Worm (Caenorhabditis elegans) whole organism, late embryonic: Measurements from ENCODE around the gene C05C8.8.

Experiments
- C38D4.7 ChIP-seq: fragments of 200-800 bp; sonication (Bioruptor generic); optimal IDR thresholded peaks from 2 replicates; lab custom pipeline; 2018; ENCODE audit warnings: mild to moderate bottlenecking, missing genetic modification characterization, moderate library complexity, missing compliant biosample characterization
- K02D7.2 ChIP-seq: sonication (generic microtip); optimal IDR thresholded peaks from 2 replicates; lab custom pipeline; 2017; ENCODE audit warnings: mild to moderate bottlenecking, missing genetic modification characterization, missing compliant biosample characterization
- K09A11.1 ChIP-seq: sonication (generic microtip); optimal IDR thresholded peaks from 2 replicates; lab custom pipeline; 2017; ENCODE audit warnings: antibody characterized with exemption, mild to moderate bottlenecking, missing genetic modification characterization, missing compliant biosample characterization; ENCODE audit not compliant: insufficient read depth
- Y22D7AL.16 ChIP-seq: sonication (generic microtip); optimal IDR thresholded peaks from 2 replicates; lab custom pipeline; 2016; ENCODE audit warnings: missing genetic modification characterization, missing compliant biosample characterization
- ahr-1 ChIP-seq: sonication (generic microtip); optimal IDR thresholded peaks from 2 replicates; lab custom pipeline; 2016; ENCODE audit warnings: missing genetic modification characterization, missing compliant biosample characterization
- ama-1 ChIP-seq: fragments of 150-350 bp; optimal IDR thresholded peaks from 2 replicates; lab custom pipeline; 2014
- ceh-19 ChIP-seq: fragments of 200-800 bp; sonication (Bioruptor generic); optimal IDR thresholded peaks from 2 replicates; lab custom pipeline; 2018; ENCODE audit warnings: mild to moderate bottlenecking, missing genetic modification characterization, missing compliant biosample characterization
- ceh-2 ChIP-seq: sonication (generic microtip); optimal IDR thresholded peaks from 2 replicates; lab custom pipeline; 2016; ENCODE audit warnings: missing genotype, missing genetic modification characterization, missing compliant biosample characterization
- ceh-30 ChIP-seq: fragments of 150-350 bp; optimal IDR thresholded peaks from 2 replicates; lab custom pipeline; 2014; ENCODE audit warnings: missing biosample characterization, missing genetic modification characterization
- ceh-31 ChIP-seq: sonication (generic microtip); optimal IDR thresholded peaks from 2 replicates; lab custom pipeline; 2016; ENCODE audit warnings: missing genetic modification characterization, missing compliant biosample characterization
- ceh-45 ChIP-seq: fragments of 200-800 bp; sonication (Bioruptor generic); IDR thresholded peaks from 2 replicates; pipeline ENCODE4 v1.3.6; 2022; ENCODE audit warnings: missing genetic modification reagents, missing genetic modification characterization, missing compliant biosample characterization
- ceh-48 ChIP-seq: sonication (generic microtip); optimal IDR thresholded peaks from 2 replicates; lab custom pipeline; 2016; ENCODE audit warnings: missing genetic modification characterization, inconsistent platforms, missing compliant biosample characterization
- ceh-6 ChIP-seq: fragments of 200-800 bp; sonication (Bioruptor generic); optimal IDR thresholded peaks from 2 replicates; lab custom pipeline; 2018; ENCODE audit warnings: mild to moderate bottlenecking, missing genetic modification characterization, missing compliant biosample characterization
- dve-1 ChIP-seq: sonication (generic microtip); optimal IDR thresholded peaks from 2 replicates; lab custom pipeline; 2017; ENCODE audit warnings: antibody characterized with exemption, mild to moderate bottlenecking, missing genetic modification characterization, missing compliant biosample characterization
- elt-2 ChIP-seq: sonication (generic microtip); optimal IDR thresholded peaks from 2 replicates; lab custom pipeline; 2016; ENCODE audit warnings: missing genetic modification reagents, missing genetic modification characterization, missing compliant biosample characterization
- ets-4 ChIP-seq: sonication (generic microtip); optimal IDR thresholded peaks from 2 replicates; lab custom pipeline; 2016; ENCODE audit warnings: missing genetic modification characterization, missing compliant biosample characterization
- fkh-10 ChIP-seq: fragments of 150-350 bp; optimal IDR thresholded peaks from 2 replicates; lab custom pipeline; 2014; ENCODE audit warnings: missing biosample characterization, missing genetic modification reagents, missing genetic modification characterization
- fkh-6 ChIP-seq: sonication (generic microtip); optimal IDR thresholded peaks from 2 replicates; lab custom pipeline; 2016; ENCODE audit warnings: missing genetic modification characterization, missing compliant biosample characterization
- hlh-13 ChIP-seq: fragments of 200-800 bp; sonication (Bioruptor generic); optimal IDR thresholded peaks from 2 replicates; lab custom pipeline; 2018; ENCODE audit warnings: mild to moderate bottlenecking, missing genetic modification characterization, missing compliant biosample characterization
- hlh-15 ChIP-seq: sonication (generic microtip); optimal IDR thresholded peaks from 2 replicates; lab custom pipeline; 2016; ENCODE audit warnings: missing genetic modification characterization, missing compliant biosample characterization
- hlh-6 ChIP-seq: sonication (generic microtip); optimal IDR thresholded peaks from 2 replicates; lab custom pipeline; 2016; ENCODE audit warnings: missing genotype, missing genetic modification characterization, missing compliant biosample characterization
- lim-6 ChIP-seq: sonication (generic microtip); optimal IDR thresholded peaks from 2 replicates; lab custom pipeline; 2016; ENCODE audit warnings: missing genetic modification characterization, missing compliant biosample characterization
- mec-3 ChIP-seq: sonication (generic microtip); optimal IDR thresholded peaks from 2 replicates; lab custom pipeline; 2016; ENCODE audit warnings: borderline replicate concordance, missing genetic modification characterization, missing compliant biosample characterization
- nhr-11 ChIP-seq: fragments of 150-350 bp; optimal IDR thresholded peaks from 2 replicates; lab custom pipeline; 2014; ENCODE audit warnings: missing biosample characterization, missing genetic modification characterization
- nhr-232 ChIP-seq: sonication (generic microtip); optimal IDR thresholded peaks from 2 replicates; lab custom pipeline; 2016; ENCODE audit warnings: missing genetic modification characterization, missing compliant biosample characterization
- npax-4 ChIP-seq: sonication (generic microtip); optimal IDR thresholded peaks from 2 replicates; lab custom pipeline; 2016; ENCODE audit warnings: missing genetic modification characterization, missing compliant biosample characterization
- odd-2 ChIP-seq: sonication (generic microtip); optimal IDR thresholded peaks from 2 replicates; lab custom pipeline; 2017; ENCODE audit warnings: antibody characterized with exemption, mild to moderate bottlenecking, missing genetic modification characterization, missing compliant biosample characterization
- pat-9 ChIP-seq: fragments of 200-800 bp; sonication (Bioruptor generic); optimal IDR thresholded peaks from 2 replicates; lab custom pipeline; 2018; ENCODE audit warnings: mild to moderate bottlenecking, missing genetic modification characterization, moderate library complexity, missing compliant biosample characterization
- pha-2 ChIP-seq: sonication (generic microtip); optimal IDR thresholded peaks from 2 replicates; lab custom pipeline; 2017; ENCODE audit warnings: mild to moderate bottlenecking, missing genetic modification characterization, missing compliant biosample characterization
- ref-2 ChIP-seq: sonication (generic microtip); optimal IDR thresholded peaks from 2 replicates; lab custom pipeline; 2016; ENCODE audit warnings: missing genetic modification characterization, missing compliant biosample characterization
- rnt-1 ChIP-seq: sonication (generic microtip); optimal IDR thresholded peaks from 2 replicates; lab custom pipeline; 2016; ENCODE audit warnings: missing genetic modification characterization, missing compliant biosample characterization
- sox-2 ChIP-seq: fragments of 200-800 bp; sonication (Bioruptor generic); IDR thresholded peaks from 2 replicates; pipeline ENCODE4 v1.3.6; 2022; ENCODE audit warnings: missing genetic modification reagents, missing genetic modification characterization, missing compliant biosample characterization
- syd-9 ChIP-seq: sonication (generic microtip); optimal IDR thresholded peaks from 2 replicates; lab custom pipeline; 2016; ENCODE audit warnings: mild to moderate bottlenecking, missing genetic modification characterization, moderate library complexity, missing compliant biosample characterization
- unc-42 ChIP-seq: sonication (generic microtip); optimal IDR thresholded peaks from 2 replicates; lab custom pipeline; 2016; ENCODE audit warnings: missing genotype, missing genetic modification characterization, missing compliant biosample characterization
- unc-55 ChIP-seq: sonication (generic microtip); optimal IDR thresholded peaks from 2 replicates; lab custom pipeline; 2017; ENCODE audit warnings: missing biosample characterization, missing genetic modification reagents, missing genetic modification characterization
- zip-5 ChIP-seq: sonication (generic microtip); optimal IDR thresholded peaks from 2 replicates; lab custom pipeline; 2016; ENCODE audit warnings: missing genetic modification characterization, missing compliant biosample characterization
- ztf-16 ChIP-seq: sonication (generic microtip); optimal IDR thresholded peaks from 2 replicates; lab custom pipeline; 2017; ENCODE audit warnings: missing genetic modification characterization, missing compliant biosample characterization

C05C8.8 gene

DNA sequence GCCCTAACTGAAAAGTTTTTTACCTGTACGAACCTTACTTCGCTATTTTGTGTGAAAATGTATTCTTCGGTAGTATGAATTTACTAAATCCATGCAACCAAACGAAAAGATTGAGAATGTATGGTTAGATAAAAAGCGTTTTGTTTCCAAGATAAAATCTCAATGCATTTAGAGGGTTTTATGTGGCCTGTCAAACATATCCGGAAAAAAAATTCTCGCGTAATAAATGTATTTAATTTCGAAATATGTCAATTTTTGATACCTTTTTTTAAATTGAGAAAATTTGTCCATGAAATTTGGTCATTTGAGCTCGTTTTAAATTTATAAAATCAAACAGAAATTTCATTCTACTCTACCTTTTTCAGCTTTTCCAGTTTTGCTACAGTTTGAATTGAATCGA is 40.3 kb upstream of the C05C8.8 start, which contains the start of gene F07G11.4:
Gene F07G11.4, minus strand, starts transcription at position 101 of the 400 bp plus-strand sequence.
- TF ChIP-seq mec-3 (tag; lab: Kevin White, UChicago): no peak
- TF ChIP-seq elt-2 (tag; lab: Kevin White, UChicago): no peak
- no peak for TF ChIP-seq npax-4 (tag; lab: Kevin White, UChicago)
- no peak for TF ChIP-seq C38D4.7 (GFP tag; lab: Kevin White, UChicago)
- TF ChIP-seq ceh-6: no peak
- no peak for TF ChIP-seq ahr-1 (tag; lab: Kevin White, UChicago)
- no peak for TF ChIP-seq rnt-1
- no peak for TF ChIP-seq Y22D7AL.16
- no peak for TF ChIP-seq pat-9 (tag; lab: Kevin White, UChicago)
- TF ChIP-seq ceh-45 (GFP tag; lab: Robert Waterston, UW): no peak
- no peak for TF ChIP-seq ceh-30
- TF ChIP-seq odd-2 (tag; lab: Kevin White, UChicago): no peak
- no peak for TF ChIP-seq K02D7.2 (tag; lab: Kevin White, UChicago)
- TF ChIP-seq ceh-48 (tag; lab: Kevin White, UChicago): no peak
- no peak for TF ChIP-seq hlh-13
- TF ChIP-seq, all 69 proteins: peak for 0

DNA sequence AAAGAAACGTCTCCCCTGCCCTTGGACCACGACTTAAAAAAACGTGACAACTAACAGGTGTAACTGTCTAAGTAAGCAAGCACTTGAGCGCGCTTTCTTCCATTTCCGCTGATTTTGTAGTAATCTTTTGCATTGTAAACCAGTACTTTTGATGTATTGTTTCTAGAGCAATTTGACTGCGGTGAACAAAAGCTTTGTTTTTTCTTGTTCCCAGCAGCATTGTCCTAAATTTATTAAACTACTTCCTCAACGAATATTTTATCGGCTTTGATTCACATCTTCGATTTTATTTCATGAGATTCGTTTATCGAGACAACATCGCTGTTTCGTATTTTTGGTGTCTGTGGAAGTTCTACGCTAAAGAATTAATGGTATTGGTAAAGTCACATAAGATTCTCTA is 33.7 kb upstream of the C05C8.8 start, which contains the start of gene C13A2.1:
Gene C13A2.1, plus strand, starts transcription at position 301 of the 400 bp plus-strand sequence.
- TF ChIP-seq ama-1 (lab: Kevin White, UChicago) (no peak), hlh-15 (tag; lab: Kevin White, UChicago) (no peak), ahr-1 (tag; lab: Kevin White, UChicago) (no peak), elt-2 (tag; lab: Kevin White, UChicago) (no peak), fkh-6 (no peak), ets-4 (tag; lab: Kevin White, UChicago) (no peak), unc-55 (GFP tag; lab: Kevin White, UChicago) (no peak), ceh-19 (GFP tag; lab: Kevin White, UChicago) (no peak), syd-9 (tag; lab: Kevin White, UChicago) (no peak), ceh-31 (no peak), pha-2 (tag; lab: Kevin White, UChicago) (no peak), mec-3 (tag; lab: Kevin White, UChicago) (no peak), ceh-45 (GFP tag; lab: Robert Waterston, UW) (no peak), npax-4 (tag; lab: Kevin White, UChicago) (no peak), fkh-10 (GFP tag; lab: Kevin White, UChicago) (no peak), ceh-2 (tag; lab: Kevin White, UChicago) (no peak), unc-42 (tag; lab: Kevin White, UChicago) (no peak), hlh-6 (tag; lab: Kevin White, UChicago) (no peak), ref-2 (tag; lab: Kevin White, UChicago) (no peak)

DNA sequence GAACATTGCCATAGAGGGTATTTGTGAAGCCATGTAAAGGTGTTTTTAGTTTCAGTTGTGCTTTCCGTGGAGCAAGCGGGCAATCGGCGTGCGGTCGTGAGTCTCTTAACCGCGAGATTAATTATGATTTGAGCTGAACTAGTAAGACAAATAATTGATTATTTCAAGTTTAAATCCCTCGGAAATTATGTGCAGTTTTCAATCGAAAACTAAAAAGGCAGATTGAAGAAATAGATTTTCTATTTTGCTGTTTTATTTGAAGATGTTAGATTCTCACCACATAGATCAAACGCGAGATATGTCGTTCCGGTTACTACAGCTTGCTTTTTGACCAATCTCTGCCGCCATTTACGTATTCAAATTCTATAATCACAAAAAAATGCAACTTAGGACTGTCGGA is 27.0 kb upstream of the C05C8.8 start, which contains the start of gene C13A2.3:
Gene C13A2.3, plus strand, starts transcription at position 301 of the 400 bp plus-strand sequence.
- TF ChIP-seq nhr-11 (tag; lab: Kevin White, UChicago) (no peak), ceh-2 (tag; lab: Kevin White, UChicago) (no peak), elt-2 (tag; lab: Kevin White, UChicago) (no peak), K02D7.2 (tag; lab: Kevin White, UChicago) (no peak), ahr-1 (tag; lab: Kevin White, UChicago) (no peak), npax-4 (tag; lab: Kevin White, UChicago) (no peak), dve-1 (tag; lab: Kevin White, UChicago) (no peak), ztf-16 (tag; lab: Kevin White, UChicago) (no peak), lim-6 (tag; lab: Kevin White, UChicago) (no peak), fkh-6 (no peak), sox-2 (GFP tag; lab: Robert Waterston, UW) (no peak), hlh-6 (tag; lab: Kevin White, UChicago) (no peak), ceh-48 (tag; lab: Kevin White, UChicago) (no peak), ceh-45 (GFP tag; lab: Robert Waterston, UW) (no peak), ceh-6 (no peak), syd-9 (tag; lab: Kevin White, UChicago) (no peak)

DNA sequence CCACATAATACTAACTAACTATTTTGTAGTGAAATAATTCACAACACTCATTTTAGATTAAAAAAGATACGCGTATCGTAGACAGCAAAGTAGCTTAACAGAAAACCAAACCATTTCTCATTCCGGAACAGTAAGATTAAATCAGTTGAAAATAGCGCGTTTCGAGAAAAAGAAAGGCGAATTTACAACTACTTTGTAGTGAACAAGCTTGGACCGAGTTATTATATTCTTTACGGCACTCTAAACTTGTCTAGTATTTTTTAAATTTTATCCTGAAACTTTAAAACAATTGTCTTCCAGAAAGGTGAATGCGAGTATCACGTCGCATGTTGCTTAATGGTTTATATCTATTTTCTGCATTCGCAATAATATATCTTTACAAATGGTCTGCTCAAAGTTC is 24.1 kb upstream of the C05C8.8 start, which contains the start of gene C13A2.4:
Gene C13A2.4, plus strand, starts transcription at position 301 of the 400 bp plus-strand sequence.
- TF ChIP-seq zip-5 (tag; lab: Kevin White, UChicago): no peak
- TF ChIP-seq pha-2 (tag; lab: Kevin White, UChicago): no peak
- no peak for TF ChIP-seq C38D4.7 (GFP tag; lab: Kevin White, UChicago)
- no peak for TF ChIP-seq dve-1 (tag; lab: Kevin White, UChicago)
- no peak for TF ChIP-seq npax-4 (tag; lab: Kevin White, UChicago)
- TF ChIP-seq nhr-232 (tag; lab: Kevin White, UChicago): no peak
- TF ChIP-seq K09A11.1: no peak
- no peak for TF ChIP-seq unc-55 (GFP tag; lab: Kevin White, UChicago)
- TF ChIP-seq, all 69 proteins: peak for 0
